Fruit fly (Drosophila melanogaster): Measurements from ENCODE around the gene CG13138.

The CG13138 gene

dm6 chr2L:10321612-10322011 lies 19.8 kb upstream of the CG13138 start:
- peak; percentile 69 for TF ChIP-seq Eip78C (GFP tag)
- TF ChIP-seq CG15336 (GFP tag; IDR thresholded peaks at IDR 0.05), result peak; percentile 33; the same call in 1 of the 2 replicates
- no peak for TF ChIP-seq CG6854 (GFP tag; optimal IDR thresholded peaks at IDR 0.05)
- TF ChIP-seq Eip93F (GFP tag; optimal IDR thresholded peaks at IDR 0.05), result peak; percentile 2
- peak; percentile 66 for TF ChIP-seq dsx (GFP tag; optimal IDR thresholded peaks at IDR 0.05; ENCODE audit: poor library complexity, severe bottlenecking)
- no peak for TF ChIP-seq CG6276 (GFP tag; optimal IDR thresholded peaks at IDR 0.05)
- no peak for TF ChIP-seq CG4318 (GFP tag; optimal IDR thresholded peaks at IDR 0.05)
- TF ChIP-seq vri (GFP tag; optimal IDR thresholded peaks at IDR 0.05), result peak; percentile 15

DNA sequence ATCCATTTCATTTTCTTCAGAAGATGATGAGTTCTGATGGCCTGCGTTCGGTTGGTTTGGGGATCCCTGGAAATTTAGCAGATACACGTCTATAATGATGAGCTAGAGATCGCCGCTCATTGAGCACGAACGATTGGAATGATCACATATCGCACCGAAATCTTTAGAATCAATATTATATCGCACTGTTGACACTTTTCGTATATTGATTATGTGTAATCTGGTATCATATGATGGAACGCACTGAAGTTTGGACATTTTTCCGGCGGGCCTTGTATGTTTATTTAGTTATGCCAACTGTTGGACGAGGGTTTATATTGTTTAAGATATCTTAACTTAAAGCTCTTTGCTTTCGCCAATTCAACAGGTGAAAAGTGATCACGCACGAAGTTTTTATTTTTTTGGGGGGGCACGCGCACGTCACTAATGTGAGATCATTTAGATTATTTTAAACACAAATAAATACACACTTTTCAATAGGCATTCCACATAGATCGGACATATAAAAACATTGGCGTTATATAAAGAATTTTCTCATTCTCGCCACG lies 19.3 kb upstream of the CG13138 start:
- no peak for TF ChIP-seq Ets96B (tag; optimal IDR thresholded peaks at IDR 0.05)
- no peak for TF ChIP-seq net (GFP tag; optimal IDR thresholded peaks at IDR 0.05)
- no peak for TF ChIP-seq CG34406 (GFP tag; optimal IDR thresholded peaks at IDR 0.05)
- no peak for TF ChIP-seq Lpt (GFP tag; optimal IDR thresholded peaks at IDR 0.05)
- TF ChIP-seq CG7368 (GFP tag; optimal IDR thresholded peaks at IDR 0.05), result no peak
- peak; percentile 71 for TF ChIP-seq Eip78C (GFP tag)
- TF ChIP-seq CG15336 (GFP tag; IDR thresholded peaks at IDR 0.05), result no peak
- TF ChIP-seq fkh (GFP tag; optimal IDR thresholded peaks at IDR 0.05), result peak; percentile 85
- TF ChIP-seq svp (GFP tag), result no peak
- peak; percentile 9 for TF ChIP-seq cyc (GFP tag; optimal IDR thresholded peaks at IDR 0.05)
- no peak for TF ChIP-seq Blimp-1 (GFP tag; optimal IDR thresholded peaks at IDR 0.05)
- no peak for TF ChIP-seq CG32006 (GFP tag; optimal IDR thresholded peaks at IDR 0.05)
- no peak for TF ChIP-seq fd85E (GFP tag; optimal IDR thresholded peaks at IDR 0.05)
- no peak for TF ChIP-seq CG11294 (GFP tag; IDR thresholded peaks at IDR 0.05)
- TF ChIP-seq CG6792 (GFP tag; optimal IDR thresholded peaks at IDR 0.05), result no peak
- no peak for TF ChIP-seq CG31627 (GFP tag; optimal IDR thresholded peaks at IDR 0.05)
- TF ChIP-seq salr (GFP tag; optimal IDR thresholded peaks at IDR 0.05), result no peak
- no peak for TF ChIP-seq topi (GFP tag; optimal IDR thresholded peaks at IDR 0.05)

DNA sequence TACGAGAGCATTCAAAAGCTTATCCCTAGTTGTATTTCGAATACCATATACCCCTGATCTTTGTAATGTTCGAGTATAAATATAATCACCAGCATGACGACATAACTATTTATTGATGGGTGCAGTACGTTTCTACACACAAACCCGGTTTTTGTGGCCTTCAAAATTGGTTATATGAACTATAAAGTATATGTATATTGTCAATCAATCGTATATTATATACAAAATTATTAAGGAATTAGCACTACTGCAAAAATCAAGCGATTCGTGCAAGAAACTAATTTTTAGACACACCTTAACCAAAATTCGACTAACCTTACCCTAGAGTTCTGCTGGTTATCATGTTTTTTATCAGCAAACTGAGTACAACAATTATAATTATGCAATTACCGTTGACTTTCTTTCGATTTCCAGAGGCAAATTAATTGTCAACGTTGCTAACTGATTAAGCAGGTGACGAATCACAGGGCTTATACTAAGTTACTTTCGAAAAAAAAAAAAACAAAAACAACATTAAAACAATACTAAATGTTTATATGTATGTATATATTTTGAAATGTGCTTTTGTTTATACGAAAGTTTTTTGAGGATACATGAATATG lies 18.5 kb upstream of the CG13138 start:
- TF ChIP-seq CG1621 (tag; optimal IDR thresholded peaks at IDR 0.05), result no peak
- TF ChIP-seq lz (GFP tag; optimal IDR thresholded peaks at IDR 0.05), result no peak
- no peak for TF ChIP-seq OdsH (GFP tag; optimal IDR thresholded peaks at IDR 0.05)
- TF ChIP-seq vri (GFP tag; optimal IDR thresholded peaks at IDR 0.05), result peak; percentile 94
- peak; percentile 27 for TF ChIP-seq Eip93F (GFP tag; optimal IDR thresholded peaks at IDR 0.05)
- no peak for TF ChIP-seq CG6808 (GFP tag; optimal IDR thresholded peaks at IDR 0.05)
- TF ChIP-seq svp (GFP tag), result no peak

dm6 chr2L:10315888-10316287 lies 14.1 kb upstream of the CG13138 start:
- TF ChIP-seq CG34406 (GFP tag; optimal IDR thresholded peaks at IDR 0.05) (no peak), Met (GFP tag; optimal IDR thresholded peaks at IDR 0.05) (no peak), CG6808 (GFP tag; optimal IDR thresholded peaks at IDR 0.05) (no peak), salr (GFP tag; optimal IDR thresholded peaks at IDR 0.05) (no peak), CG6163 (GFP tag; IDR thresholded peaks at IDR 0.05) (no peak), dac (GFP tag; optimal IDR thresholded peaks at IDR 0.05) (no peak), achi (GFP tag; optimal IDR thresholded peaks at IDR 0.05) (no peak), Hr38 (GFP tag; optimal IDR thresholded peaks at IDR 0.05) (no peak), Ets96B (tag; optimal IDR thresholded peaks at IDR 0.05) (no peak), fkh (GFP tag; optimal IDR thresholded peaks at IDR 0.05) (no peak), ss (GFP tag; optimal IDR thresholded peaks at IDR 0.05) (no peak), Eip93F (GFP tag; optimal IDR thresholded peaks at IDR 0.05) (no peak), Smox (GFP tag; optimal IDR thresholded peaks at IDR 0.05) (no peak), eg (GFP tag; IDR thresholded peaks at IDR 0.05) (no peak), spab (GFP tag; optimal IDR thresholded peaks at IDR 0.05) (no peak), Eip78C (GFP tag) (no peak)
